Worm (Caenorhabditis elegans) whole organism, L2 larva: ENCODE data around the gene W10C4.1.

Experiments
- R02D3.7 ChIP-seq: fragments of 150-350 bp; optimal IDR thresholded peaks from 2 replicates; lab custom pipeline; 2014; ENCODE audit warnings: missing biosample characterization, missing genetic modification characterization
- ama-1 ChIP-seq: fragments of 150-350 bp; optimal IDR thresholded peaks from 2 replicates; lab custom pipeline; 2018; ENCODE audit warnings: inconsistent platforms
- blmp-1 ChIP-seq: sonication (generic microtip); optimal IDR thresholded peaks from 2 replicates; lab custom pipeline; 2017; ENCODE audit warnings: missing genetic modification characterization, mild to moderate bottlenecking, missing compliant biosample characterization, antibody characterized with exemption, moderate library complexity; ENCODE audit not compliant: insufficient read depth
- dmd-4 ChIP-seq: sonication (generic microtip); optimal IDR thresholded peaks from 2 replicates; lab custom pipeline; 2017; ENCODE audit warnings: missing biosample characterization, missing genetic modification characterization
- egl-27 ChIP-seq: sonication (generic microtip); optimal IDR thresholded peaks from 3 replicates; lab custom pipeline; 2017; ENCODE audit warnings: missing biosample characterization, missing genetic modification reagents, missing genetic modification characterization
- lin-11 ChIP-seq: fragments of 150-350 bp; sonication (generic microtip); optimal IDR thresholded peaks from 2 replicates; lab custom pipeline; 2014; ENCODE audit warnings: missing biosample characterization, missing genetic modification characterization, inconsistent platforms, mixed read lengths
- nhr-12 ChIP-seq: fragments of 150-350 bp; optimal IDR thresholded peaks from 2 replicates; lab custom pipeline; 2014; ENCODE audit warnings: missing biosample characterization, missing genetic modification characterization
- nhr-237 ChIP-seq: fragments of 150-350 bp; optimal IDR thresholded peaks from 2 replicates; lab custom pipeline; 2014; ENCODE audit warnings: missing biosample characterization, missing genetic modification characterization
- snpc-4 ChIP-seq: fragments of 150-350 bp; optimal IDR thresholded peaks from 2 replicates; lab custom pipeline; 2014; ENCODE audit warnings: missing biosample characterization, missing genetic modification characterization
- zag-1 ChIP-seq: fragments of 150-350 bp; optimal IDR thresholded peaks from 2 replicates; lab custom pipeline; 2014; ENCODE audit warnings: missing biosample characterization, missing genetic modification characterization

ce11 chrIII:175733-176132, 31.2 kb downstream of the W10C4.1 start, which contains the start of gene clec-148:
- TF ChIP-seq lin-11 (tag; lab: Kevin White, UChicago) = no peak
- TF ChIP-seq R02D3.7 (tag; lab: Kevin White, UChicago) = no peak
- no peak for TF ChIP-seq dmd-4
- no peak for TF ChIP-seq zag-1 (tag; lab: Kevin White, UChicago)
- no peak for TF ChIP-seq egl-27
- no peak for TF ChIP-seq nhr-237
- no peak for TF ChIP-seq nhr-12 (tag; lab: Kevin White, UChicago)
- no peak for TF ChIP-seq snpc-4 (tag; lab: Kevin White, UChicago)
- TF ChIP-seq blmp-1 = no peak
- no peak for TF ChIP-seq ama-1
